Fruit fly (Drosophila melanogaster): Measurements from ENCODE around the gene Dredd.

- TF ChIP-seq CTCF (optimal IDR thresholded peaks at IDR 0.05) (no peak), CG8478 (optimal IDR thresholded peaks at IDR 0.05) (no peak)
These were observed 25.3 kb downstream of the Dredd start for dm6 chrX:610048-610447.
